Fruit fly (Drosophila melanogaster) whole organism, embryonic: ENCODE results near the gene CG31493.

Source experiments
- BEAF-32 ChIP-seq: fragments of 200-800 bp; sonication (Bioruptor generic); optimal IDR thresholded peaks from 3 replicates; lab custom pipeline; 2017; ENCODE audit warnings: missing biosample characterization, missing genetic modification characterization, mild to moderate bottlenecking, moderate library complexity, missing genetic modification reagents
- CG11723 ChIP-seq: fragments of 200-800 bp; sonication (Bioruptor generic); optimal IDR thresholded peaks from 2 replicates; lab custom pipeline; 2017; ENCODE audit warnings: missing biosample characterization, mild to moderate bottlenecking, missing genetic modification characterization
- CG12744 ChIP-seq: fragments of 200-800 bp; sonication (Bioruptor generic); optimal IDR thresholded peaks from 2 replicates; lab custom pipeline; 2016; ENCODE audit warnings: missing biosample characterization, missing genetic modification characterization
- CG17361 ChIP-seq: fragments of 200-800 bp; sonication (Bioruptor generic); IDR thresholded peaks from 3 replicates; pipeline ENCODE4 v1.3.6; 2022; ENCODE audit warnings: missing biosample characterization, missing genetic modification characterization
- CG1792 ChIP-seq: fragments of 200-800 bp; sonication (Bioruptor generic); optimal IDR thresholded peaks from 2 replicates; lab custom pipeline; 2016; ENCODE audit warnings: missing biosample characterization, missing genetic modification characterization
- CG18011 ChIP-seq: fragments of 200-800 bp; sonication (Bioruptor generic); optimal IDR thresholded peaks from 2 replicates; lab custom pipeline; 2017; ENCODE audit warnings: missing biosample characterization, missing genetic modification characterization, mild to moderate bottlenecking, moderate library complexity, missing genotype
- CG31388 ChIP-seq: fragments of 200-800 bp; sonication (Bioruptor generic); optimal IDR thresholded peaks from 2 replicates; lab custom pipeline; 2016; ENCODE audit warnings: missing biosample characterization, missing genetic modification characterization
- CG3163 ChIP-seq: fragments of 200-800 bp; sonication (Bioruptor generic); optimal IDR thresholded peaks from 3 replicates; lab custom pipeline; 2016; ENCODE audit warnings: missing biosample characterization, missing genetic modification characterization
- CG32772 ChIP-seq: fragments of 200-800 bp; sonication (Bioruptor generic); IDR thresholded peaks from 2 replicates; pipeline ENCODE4 v1.3.6; 2022; ENCODE audit warnings: missing biosample characterization, missing genetic modification characterization
- CG4424 ChIP-seq: fragments of 200-800 bp; sonication (Bioruptor generic); optimal IDR thresholded peaks from 3 replicates; lab custom pipeline; 2016; ENCODE audit warnings: missing biosample characterization, missing genetic modification characterization
- CG4854 ChIP-seq: fragments of 200-800 bp; sonication (Bioruptor generic); optimal IDR thresholded peaks from 2 replicates; lab custom pipeline; 2016; ENCODE audit warnings: missing biosample characterization, missing genetic modification characterization, inconsistent platforms
- CG7963 ChIP-seq: fragments of 200-800 bp; sonication (Bioruptor generic); IDR thresholded peaks from 3 replicates; pipeline ENCODE4 v1.3.6; 2022; ENCODE audit warnings: missing biosample characterization, missing genetic modification characterization; ENCODE audit not compliant: partially characterized antibody
- CG8359 ChIP-seq: fragments of 200-800 bp; sonication (Bioruptor generic); optimal IDR thresholded peaks from 2 replicates; lab custom pipeline; 2017; ENCODE audit warnings: missing biosample characterization, mild to moderate bottlenecking, missing genetic modification characterization, borderline replicate concordance
- CG8765 ChIP-seq: fragments of 200-800 bp; sonication (Bioruptor generic); IDR thresholded peaks from 2 replicates; pipeline ENCODE4 v1.3.6; 2022; ENCODE audit warnings: missing biosample characterization, missing genetic modification characterization
- CG8924 ChIP-seq: fragments of 200-800 bp; optimal IDR thresholded peaks from 3 replicates; lab custom pipeline; 2019; ENCODE audit warnings: missing biosample characterization, mild to moderate bottlenecking, missing genetic modification characterization, moderate library complexity
- Chrac-16 ChIP-seq: fragments of 200-800 bp; sonication (Bioruptor generic); optimal IDR thresholded peaks from 3 replicates; lab custom pipeline; 2016; ENCODE audit warnings: missing biosample characterization, missing genetic modification characterization
- CkIIα-i1 ChIP-seq: fragments of 200-800 bp; sonication (Bioruptor generic); IDR thresholded peaks from 2 replicates; pipeline ENCODE4 v1.3.6; 2022; ENCODE audit warnings: missing biosample characterization, missing genetic modification characterization
- Doc2 ChIP-seq: fragments of 200-800 bp; sonication (Bioruptor generic); IDR thresholded peaks from 2 replicates; pipeline ENCODE4 v1.3.6; 2022; ENCODE audit warnings: missing biosample characterization, missing genetic modification characterization
- Doc3 ChIP-seq: fragments of 200-800 bp; sonication (Bioruptor generic); IDR thresholded peaks from 3 replicates; pipeline ENCODE4 v1.3.6; 2022; ENCODE audit warnings: missing biosample characterization, missing genetic modification characterization; ENCODE audit not compliant: partially characterized antibody
- MESR4 ChIP-seq: fragments of 200-800 bp; sonication (Bioruptor generic); optimal IDR thresholded peaks from 2 replicates; lab custom pipeline; 2018; ENCODE audit warnings: missing biosample characterization, mild to moderate bottlenecking, missing genetic modification characterization, moderate library complexity
- Med ChIP-seq: fragments of 200-800 bp; sonication (Bioruptor generic); peaks from one replicate; lab custom pipeline; 2016; ENCODE audit warnings: missing biosample characterization, missing genetic modification characterization, mild to moderate bottlenecking, inconsistent platforms, moderate library complexity
- Mrtf ChIP-seq: fragments of 200-800 bp; sonication (Bioruptor generic); IDR thresholded peaks from 3 replicates; pipeline ENCODE4 v1.3.6; 2022; ENCODE audit warnings: missing biosample characterization, missing genetic modification characterization
- NFAT ChIP-seq: fragments of 200-800 bp; sonication (Bioruptor generic); IDR thresholded peaks from 2 replicates; pipeline ENCODE4 v1.3.6; 2022; ENCODE audit warnings: missing biosample characterization, missing genetic modification characterization
- Opbp ChIP-seq: fragments of 200-800 bp; sonication (Bioruptor generic); IDR thresholded peaks from 3 replicates; pipeline ENCODE4 v1.3.6; 2022; ENCODE audit warnings: missing biosample characterization, missing genetic modification characterization; ENCODE audit not compliant: partially characterized antibody
- PHDP ChIP-seq: fragments of 200-800 bp; sonication (Bioruptor generic); optimal IDR thresholded peaks from 3 replicates; lab custom pipeline; 2018; ENCODE audit warnings: missing biosample characterization, mild to moderate bottlenecking, missing genetic modification characterization, moderate library complexity
- Poxn ChIP-seq: fragments of 200-800 bp; sonication (Bioruptor generic); IDR thresholded peaks from 2 replicates; pipeline ENCODE4 v1.3.6; 2022; ENCODE audit warnings: missing biosample characterization, missing genetic modification characterization
- Sin3A ChIP-seq: fragments of >200 bp; optimal IDR thresholded peaks from 2 replicates; lab custom pipeline; 2018
- ase ChIP-seq: fragments of 200-800 bp; sonication (Bioruptor generic); IDR thresholded peaks from 3 replicates; pipeline ENCODE4 v1.3.6; 2022; ENCODE audit warnings: missing biosample characterization, missing genetic modification characterization
- disco-r ChIP-seq: fragments of 200-800 bp; sonication (Bioruptor generic); optimal IDR thresholded peaks from 2 replicates; lab custom pipeline; 2016; ENCODE audit warnings: missing biosample characterization, missing genetic modification characterization
- dmrt99B ChIP-seq: fragments of 200-800 bp; sonication (Bioruptor generic); optimal IDR thresholded peaks from 2 replicates; lab custom pipeline; 2018; ENCODE audit warnings: missing biosample characterization, mild to moderate bottlenecking, missing genetic modification characterization, moderate library complexity
- emc ChIP-seq: fragments of 200-800 bp; sonication (Bioruptor generic); optimal IDR thresholded peaks from 2 replicates; lab custom pipeline; 2016; ENCODE audit warnings: missing biosample characterization, missing genetic modification characterization
- ewg ChIP-seq: fragments of 200-800 bp; sonication (Bioruptor generic); optimal IDR thresholded peaks from 3 replicates; lab custom pipeline; 2017; ENCODE audit warnings: mild to moderate bottlenecking, missing biosample characterization, missing genetic modification reagents, missing genetic modification characterization
- gcm ChIP-seq: fragments of 200-800 bp; sonication (Bioruptor generic); optimal IDR thresholded peaks from 2 replicates; lab custom pipeline; 2019; ENCODE audit warnings: missing biosample characterization, mild to moderate bottlenecking, missing genetic modification characterization, moderate library complexity
- hb ChIP-seq: fragments of 200-800 bp; sonication (Bioruptor generic); IDR thresholded peaks from 3 replicates; pipeline ENCODE4 v1.3.6; 2022; ENCODE audit warnings: missing biosample characterization, missing genetic modification characterization; ENCODE audit not compliant: partially characterized antibody
- hth ChIP-seq: fragments of >200 bp; optimal IDR thresholded peaks from 2 replicates; lab custom pipeline; 2017; ENCODE audit warnings: inconsistent platforms
- maf-S ChIP-seq: fragments of 200-800 bp; sonication (Bioruptor generic); optimal IDR thresholded peaks from 2 replicates; lab custom pipeline; 2016; ENCODE audit warnings: missing biosample characterization, missing genetic modification characterization
- mirr ChIP-seq: fragments of 200-800 bp; sonication (Bioruptor generic); optimal IDR thresholded peaks from 3 replicates; lab custom pipeline; 2018; ENCODE audit warnings: missing biosample characterization, mild to moderate bottlenecking, missing genetic modification characterization
- nau ChIP-seq: fragments of 200-800 bp; sonication (Bioruptor generic); optimal IDR thresholded peaks from 3 replicates; lab custom pipeline; 2017; ENCODE audit warnings: missing biosample characterization, mild to moderate bottlenecking, missing genetic modification characterization, missing genetic modification reagents
- nmo ChIP-seq: fragments of 200-800 bp; sonication (Bioruptor generic); optimal IDR thresholded peaks from 2 replicates; lab custom pipeline; 2018; ENCODE audit warnings: missing biosample characterization, mild to moderate bottlenecking, missing genetic modification characterization, moderate library complexity
- phol ChIP-seq: fragments of 200-800 bp; sonication (Bioruptor generic); optimal IDR thresholded peaks from 3 replicates; lab custom pipeline; 2018; ENCODE audit warnings: missing biosample characterization, mild to moderate bottlenecking, missing genetic modification characterization, moderate library complexity
- prd ChIP-seq, 3 experiments: fragments of >200 bp in 2 of 3; fragments of 200-800 bp in 1 of 3; sonication (Bioruptor generic) in 1 of 3; optimal IDR thresholded peaks in 2 of 3; IDR thresholded peaks in 1 of 3; 2 replicates in 2 of 3; 3 replicates in 1 of 3; pipeline versions ENCODE4 v1.3.6 to Lab custom; 2017 to 2022; ENCODE audit warnings: missing biosample characterization in 1 of 3, missing genetic modification characterization in 1 of 3
- so ChIP-seq: fragments of 200-800 bp; sonication (Bioruptor generic); IDR thresholded peaks from 3 replicates; pipeline ENCODE4 v1.3.6; 2022; ENCODE audit warnings: missing biosample characterization, missing genetic modification characterization
- sob ChIP-seq: fragments of 200-800 bp; sonication (Bioruptor generic); IDR thresholded peaks from 2 replicates; pipeline ENCODE4 v1.3.6; 2022; ENCODE audit warnings: missing biosample characterization, missing genetic modification characterization
- ttk ChIP-seq: fragments of 200-800 bp; sonication (Bioruptor generic); IDR thresholded peaks from 2 replicates; pipeline ENCODE4 v2.1.2; 2022; ENCODE audit warnings: missing biosample characterization, missing genetic modification characterization
- tup ChIP-seq: fragments of 200-800 bp; sonication (Bioruptor generic); optimal IDR thresholded peaks from 2 replicates; lab custom pipeline; 2016; ENCODE audit warnings: missing biosample characterization, mild to moderate bottlenecking, missing genetic modification characterization, moderate library complexity
- vvl ChIP-seq: fragments of 200-800 bp; sonication (Bioruptor generic); IDR thresholded peaks from 2 replicates; pipeline ENCODE4 v1.3.6; 2022; ENCODE audit warnings: missing biosample characterization, missing genetic modification characterization
- wek ChIP-seq: fragments of 200-800 bp; sonication (Bioruptor generic); optimal IDR thresholded peaks from 3 replicates; lab custom pipeline; 2018; ENCODE audit warnings: missing biosample characterization, mild to moderate bottlenecking, missing genetic modification characterization, moderate library complexity
- wor ChIP-seq: fragments of 200-800 bp; sonication (Bioruptor generic); IDR thresholded peaks from 2 replicates; pipeline ENCODE4 v1.3.6; 2022; ENCODE audit warnings: missing biosample characterization, missing genetic modification characterization
- z ChIP-seq: fragments of 200-800 bp; sonication (Bioruptor generic); IDR thresholded peaks from 3 replicates; pipeline ENCODE4 v1.3.6; 2022; ENCODE audit warnings: missing biosample characterization, missing genetic modification characterization

The CG31493 gene

dm6 chr3R:7124109-7124639 lies 7.2 kb upstream of the CG31493 start, which contains the start of the genes Alh and CG10098 (continued):
- TF ChIP-seq CG4424 (peak; percentile 90), nau (GFP tag; lab: Kevin White, UChicago) (no peak), Doc3 (GFP tag; lab: Robert Waterston, UW) (peak; percentile 65), NFAT (GFP tag; lab: Robert Waterston, UW) (peak; percentile 87), CG17361 (peak; percentile 93), mirr (GFP tag; lab: Kevin White, UChicago) (no peak), maf-S (GFP tag; lab: Kevin White, UChicago) (peak; percentile 74), dmrt99B (peak; percentile 70), CG4854 (GFP tag; lab: Kevin White, UChicago) (peak; percentile 69), Mrtf (GFP tag; lab: Robert Waterston, UW) (peak; percentile 82; the same call in 2 of the 3 replicates), ewg (GFP tag; lab: Kevin White, UChicago) (peak; percentile 51), nmo (peak; percentile 89), wek (no peak), sob (peak; percentile 80), ase (GFP tag; lab: Robert Waterston, UW) (peak; percentile 68; the same call in 1 of the 3 replicates), z (no peak), emc (peak; percentile 69), Med (GFP tag; lab: Kevin White, UChicago) (peak; percentile 96), CG8765 (GFP tag; lab: Robert Waterston, UW) (peak; percentile 68; the same call in 1 of the 2 replicates), CG3163 (GFP tag; lab: Kevin White, UChicago) (peak; percentile 41), vvl (GFP tag; lab: Robert Waterston, UW) (peak; percentile 73; the same call in 1 of the 2 replicates), CG31388 (GFP tag; lab: Kevin White, UChicago) (peak; percentile 61), phol (tag; lab: Kevin White, UChicago) (peak; percentile 90), MESR4 (no peak), CG18011 (peak; percentile 67), tup (GFP tag; lab: Kevin White, UChicago) (peak; percentile 67), CG11723 (GFP tag; lab: Kevin White, UChicago) (peak; percentile 73), hb (GFP tag; lab: Robert Waterston, UW) (peak; percentile 72; the same call in 2 of the 3 replicates), CG8359 (GFP tag; lab: Kevin White, UChicago) (no peak), BEAF-32 (GFP tag; lab: Kevin White, UChicago) (peak; percentile 96), Sin3A (peak; percentile 90), hth (lab: Kevin White, UChicago) (no peak), CG12744 (GFP tag; lab: Kevin White, UChicago) (peak; percentile 66), ttk (peak; percentile 81), CG32772 (GFP tag; lab: Robert Waterston, UW) (peak; percentile 76), Poxn (GFP tag; lab: Robert Waterston, UW) (peak; percentile 43; the same call in 1 of the 2 replicates), CG8924 (peak; percentile 77), prd (optimal IDR thresholded peaks at IDR 0.05; lab: Kevin White, UChicago) (no peak), prd (GFP tag; IDR thresholded peaks at IDR 0.05; lab: Robert Waterston, UW) (peak; percentile 87; the same call in 2 of the 3 replicates), disco-r (GFP tag; lab: Kevin White, UChicago) (peak; percentile 58), CG1792 (GFP tag; lab: Kevin White, UChicago) (peak; percentile 74), CkIIα-i1 (GFP tag; lab: Robert Waterston, UW) (no peak), gcm (GFP tag; lab: Kevin White, UChicago) (peak; percentile 22), wor (0 out of 2 replicates have a peak, but pooled peaks have one; percentile 12), Chrac-16 (GFP tag; lab: Kevin White, UChicago) (peak; percentile 92), CG7963 (GFP tag; lab: Robert Waterston, UW) (no peak), Doc2 (GFP tag; lab: Robert Waterston, UW) (no peak), PHDP (peak; percentile 76), Opbp (peak; percentile 79), so (GFP tag; lab: Robert Waterston, UW) (no peak; the same call in 2 of the 3 replicates)
